Worm (Caenorhabditis elegans) whole organism, L2 larva: ENCODE data around the gene srd-39.

ENCODE experiments used
- F13H6.1 ChIP-seq: sonication (generic microtip); optimal IDR thresholded peaks from 2 replicates; lab custom pipeline; 2016; ENCODE audit warnings: missing genetic modification characterization, missing compliant biosample characterization
- ZK546.5 ChIP-seq: sonication (generic microtip); optimal IDR thresholded peaks from 2 replicates; lab custom pipeline; 2017; ENCODE audit warnings: missing biosample characterization, missing genetic modification characterization
- ama-1 ChIP-seq: fragments of 150-350 bp; optimal IDR thresholded peaks from 2 replicates; lab custom pipeline; 2018; ENCODE audit warnings: inconsistent platforms
- egl-27 ChIP-seq: sonication (generic microtip); optimal IDR thresholded peaks from 3 replicates; lab custom pipeline; 2017; ENCODE audit warnings: missing biosample characterization, missing genetic modification reagents, missing genetic modification characterization
- nhr-6 ChIP-seq: fragments of 150-350 bp; optimal IDR thresholded peaks from 2 replicates; lab custom pipeline; 2014; ENCODE audit warnings: missing biosample characterization, missing genetic modification characterization
- unc-55 ChIP-seq: fragments of 150-350 bp; sonication (generic microtip); optimal IDR thresholded peaks from 3 replicates; lab custom pipeline; 2014; ENCODE audit warnings: missing biosample characterization, missing genetic modification reagents, missing genetic modification characterization

DNA sequence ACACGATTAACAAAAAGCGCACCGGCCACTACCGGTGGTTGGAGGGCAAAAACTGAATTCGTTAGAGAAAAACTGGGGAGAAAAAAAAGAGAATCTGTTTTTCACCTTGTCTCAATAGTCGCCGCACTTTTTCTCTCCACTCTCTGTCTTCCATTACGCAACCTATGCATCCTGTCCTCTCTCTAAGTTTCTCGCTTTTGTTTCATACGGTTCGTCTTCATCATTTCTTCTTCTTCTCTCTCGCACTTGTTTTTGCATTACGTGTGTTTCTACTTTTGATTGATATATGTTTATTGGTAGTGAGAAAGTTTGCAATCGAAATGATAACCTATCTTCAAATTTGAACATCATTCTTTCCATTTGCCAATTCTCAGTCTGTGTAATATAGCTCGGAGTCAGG, 20.2 kb upstream of the srd-39 start:
- TF ChIP-seq unc-55 (peak; percentile 47), ZK546.5 (tag; lab: Kevin White, UChicago) (no peak), nhr-6 (tag; lab: Kevin White, UChicago) (peak; percentile 25), egl-27 (no peak), ama-1 (lab: Kevin White, UChicago) (no peak), F13H6.1 (peak; percentile 30)
